Fruit fly (Drosophila melanogaster) whole organism, embryonic: Measurements from ENCODE around the gene dls.

ENCODE experiments used
- Adf1 ChIP-seq: fragments of 200-800 bp; sonication (Bioruptor generic); IDR thresholded peaks from 2 replicates; pipeline ENCODE4 v1.3.6; 2022; ENCODE audit warnings: missing biosample characterization, missing genetic modification characterization
- Awh ChIP-seq: fragments of 200-800 bp; sonication (Bioruptor generic); IDR thresholded peaks from 2 replicates; pipeline ENCODE4, ENCODE4 v1.3.6; 2022; ENCODE audit warnings: missing biosample characterization, missing genetic modification characterization
- BtbVII ChIP-seq: fragments of 200-800 bp; sonication (Bioruptor generic); optimal IDR thresholded peaks from 3 replicates; lab custom pipeline; 2017; ENCODE audit warnings: missing biosample characterization, mild to moderate bottlenecking, missing genetic modification characterization
- CG12104 ChIP-seq: fragments of 200-800 bp; sonication (Bioruptor generic); optimal IDR thresholded peaks from 3 replicates; lab custom pipeline; 2016; ENCODE audit warnings: missing biosample characterization, missing genetic modification characterization
- CG12391 ChIP-seq: fragments of 200-800 bp; sonication (Bioruptor generic); optimal IDR thresholded peaks from 3 replicates; lab custom pipeline; 2018; ENCODE audit warnings: missing biosample characterization, mild to moderate bottlenecking, missing genetic modification characterization, moderate library complexity
- CG13624 ChIP-seq: fragments of 200-800 bp; sonication (Bioruptor generic); optimal IDR thresholded peaks from 2 replicates; lab custom pipeline; 2016; ENCODE audit warnings: missing biosample characterization, missing genetic modification characterization
- CG16863 ChIP-seq: fragments of 200-800 bp; sonication (Bioruptor generic); optimal IDR thresholded peaks from 3 replicates; lab custom pipeline; 2016; ENCODE audit warnings: missing biosample characterization, missing genetic modification characterization
- CG17328 ChIP-seq: fragments of 200-800 bp; sonication (Bioruptor generic); IDR thresholded peaks from 2 replicates; pipeline ENCODE4 v1.3.6; 2022; ENCODE audit warnings: missing biosample characterization, missing genetic modification characterization
- CG2120 ChIP-seq: fragments of 200-800 bp; sonication (Bioruptor generic); optimal IDR thresholded peaks from 3 replicates; lab custom pipeline; 2016; ENCODE audit warnings: missing biosample characterization, missing genetic modification characterization
- CG30020 ChIP-seq: fragments of 200-800 bp; optimal IDR thresholded peaks from 2 replicates; lab custom pipeline; 2019; ENCODE audit warnings: missing biosample characterization, mild to moderate bottlenecking, missing genetic modification characterization, moderate library complexity
- CG32532 ChIP-seq: fragments of 200-800 bp; sonication (Bioruptor generic); IDR thresholded peaks from 2 replicates; pipeline ENCODE4 v1.3.6; 2022; ENCODE audit warnings: missing biosample characterization, missing genetic modification characterization
- CG34422 ChIP-seq: fragments of 200-800 bp; sonication (Bioruptor generic); IDR thresholded peaks from 3 replicates; pipeline ENCODE4 v1.3.6; 2022; ENCODE audit warnings: missing biosample characterization, missing genetic modification characterization
- CG3995 ChIP-seq: fragments of 200-800 bp; sonication (Bioruptor generic); optimal IDR thresholded peaks from 3 replicates; lab custom pipeline; 2016; ENCODE audit warnings: missing biosample characterization, missing genetic modification characterization
- CG6175 ChIP-seq: fragments of 200-800 bp; sonication (Bioruptor generic); IDR thresholded peaks from 3 replicates; pipeline ENCODE4 v1.3.6; 2022; ENCODE audit warnings: missing biosample characterization, missing genetic modification characterization
- CG6654 ChIP-seq: fragments of 200-800 bp; sonication (Bioruptor generic); optimal IDR thresholded peaks from 2 replicates; lab custom pipeline; 2017; ENCODE audit warnings: missing biosample characterization, mild to moderate bottlenecking, missing genetic modification characterization
- CG6765 ChIP-seq: fragments of 200-800 bp; sonication (Bioruptor generic); optimal IDR thresholded peaks from 3 replicates; lab custom pipeline; 2017; ENCODE audit warnings: missing biosample characterization, mild to moderate bottlenecking, missing genetic modification characterization
- CG8765 ChIP-seq: fragments of 200-800 bp; sonication (Bioruptor generic); IDR thresholded peaks from 2 replicates; pipeline ENCODE4 v1.3.6; 2022; ENCODE audit warnings: missing biosample characterization, missing genetic modification characterization
- CoRest ChIP-seq: fragments of 200-800 bp; sonication (Bioruptor generic); optimal IDR thresholded peaks from 3 replicates; lab custom pipeline; 2018; ENCODE audit warnings: missing biosample characterization, mild to moderate bottlenecking, missing genetic modification characterization, moderate library complexity
- HLH4C ChIP-seq: fragments of 200-800 bp; sonication (Bioruptor generic); IDR thresholded peaks from 3 replicates; pipeline ENCODE4 v1.3.6; 2022; ENCODE audit warnings: missing biosample characterization, missing genetic modification characterization; ENCODE audit not compliant: partially characterized antibody
- HmgD ChIP-seq: fragments of 200-800 bp; sonication (Bioruptor generic); optimal IDR thresholded peaks from 3 replicates; lab custom pipeline; 2016; ENCODE audit warnings: missing biosample characterization, missing genetic modification characterization
- Hmx ChIP-seq: fragments of 200-800 bp; sonication (Bioruptor generic); optimal IDR thresholded peaks from 2 replicates; lab custom pipeline; 2016; ENCODE audit warnings: missing biosample characterization, missing genetic modification characterization
- Hr3 ChIP-seq: fragments of 200-800 bp; sonication (Bioruptor generic); optimal IDR thresholded peaks from 3 replicates; lab custom pipeline; 2016; ENCODE audit warnings: missing biosample characterization, missing genetic modification characterization
- Hr78 ChIP-seq, 2 experiments: fragments of 200-800 bp in 1 of 2; fragments of >200 bp in 1 of 2; sonication (Bioruptor generic) in 1 of 2; optimal IDR thresholded peaks; 2 replicates each; lab custom pipeline; 2017 to 2019; ENCODE audit warnings: missing biosample characterization in 2 of 2, missing genetic modification characterization in 2 of 2, mild to moderate bottlenecking in 1 of 2, moderate library complexity in 1 of 2
- Jarid2 ChIP-seq: fragments of 200-800 bp; sonication (Bioruptor generic); optimal IDR thresholded peaks from 3 replicates; lab custom pipeline; 2017; ENCODE audit warnings: mild to moderate bottlenecking, missing biosample characterization, missing genetic modification reagents, missing genetic modification characterization
- Lpt ChIP-seq: fragments of >200 bp; optimal IDR thresholded peaks from 2 replicates; lab custom pipeline; 2018; ENCODE audit warnings: missing biosample characterization, missing genetic modification characterization
- MTF-1 ChIP-seq: fragments of 200-800 bp; sonication (Bioruptor generic); optimal IDR thresholded peaks from 2 replicates; lab custom pipeline; 2018; ENCODE audit warnings: missing biosample characterization, mild to moderate bottlenecking, missing genetic modification characterization, borderline replicate concordance
- Sox100B ChIP-seq: fragments of 200-800 bp; sonication (Bioruptor generic); optimal IDR thresholded peaks from 3 replicates; lab custom pipeline; 2018; ENCODE audit warnings: missing biosample characterization, mild to moderate bottlenecking, missing genetic modification characterization
- Sry-β ChIP-seq: fragments of 200-800 bp; sonication (Bioruptor generic); optimal IDR thresholded peaks from 2 replicates; lab custom pipeline; 2018; ENCODE audit warnings: missing biosample characterization, mild to moderate bottlenecking, missing genetic modification characterization, moderate library complexity
- ara ChIP-seq: fragments of 200-800 bp; sonication (Bioruptor generic); IDR thresholded peaks from 2 replicates; pipeline ENCODE4 v1.3.6; 2022; ENCODE audit warnings: missing biosample characterization, missing genetic modification characterization
- btn ChIP-seq: fragments of 200-800 bp; sonication (Bioruptor generic); optimal IDR thresholded peaks from 2 replicates; lab custom pipeline; 2016; ENCODE audit warnings: missing biosample characterization, missing genetic modification characterization
- croc ChIP-seq: fragments of 200-800 bp; sonication (Bioruptor generic); conservative IDR thresholded peaks from 3 replicates; pipeline ENCODE4 v1.3.6; 2022; ENCODE audit warnings: missing biosample characterization, missing genetic modification characterization
- cwo ChIP-seq: fragments of 200-800 bp; sonication (Bioruptor generic); optimal IDR thresholded peaks from 3 replicates; lab custom pipeline; 2017; ENCODE audit warnings: missing biosample characterization, missing genetic modification characterization, mild to moderate bottlenecking, moderate library complexity, missing genetic modification reagents
- eyg ChIP-seq: fragments of 200-800 bp; sonication (Bioruptor generic); optimal IDR thresholded peaks from 3 replicates; lab custom pipeline; 2016; ENCODE audit warnings: missing biosample characterization, missing genetic modification characterization
- fd102C ChIP-seq: fragments of 200-800 bp; sonication (Bioruptor generic); optimal IDR thresholded peaks from 2 replicates; lab custom pipeline; 2018; ENCODE audit warnings: missing biosample characterization, mild to moderate bottlenecking, missing genetic modification characterization, moderate library complexity
- fd3F ChIP-seq: fragments of 200-800 bp; sonication (Bioruptor generic); optimal IDR thresholded peaks from 2 replicates; lab custom pipeline; 2018; ENCODE audit warnings: missing biosample characterization, mild to moderate bottlenecking, missing genetic modification characterization, moderate library complexity
- lbe ChIP-seq: fragments of 200-800 bp; sonication (Bioruptor generic); optimal IDR thresholded peaks from 2 replicates; lab custom pipeline; 2016; ENCODE audit warnings: missing biosample characterization, mild to moderate bottlenecking, missing genetic modification characterization
- lov ChIP-seq, 2 experiments: fragments of 200-800 bp in 1 of 2; fragments of >200 bp in 1 of 2; sonication (Bioruptor generic) in 1 of 2; IDR thresholded peaks in 1 of 2; optimal IDR thresholded peaks in 1 of 2; 2 replicates in 1 of 2; 3 replicates in 1 of 2; pipeline versions ENCODE4 v1.3.6 to Lab custom; 2017 to 2022; ENCODE audit warnings: missing biosample characterization in 1 of 2, missing genetic modification characterization in 1 of 2
- luna ChIP-seq: fragments of 200-800 bp; sonication (Bioruptor generic); optimal IDR thresholded peaks from 2 replicates; lab custom pipeline; 2016; ENCODE audit warnings: missing biosample characterization, missing genetic modification characterization
- maf-S ChIP-seq: fragments of 200-800 bp; sonication (Bioruptor generic); optimal IDR thresholded peaks from 2 replicates; lab custom pipeline; 2016; ENCODE audit warnings: missing biosample characterization, missing genetic modification characterization
- nerfin-1 ChIP-seq: fragments of 200-800 bp; sonication (Bioruptor generic); optimal IDR thresholded peaks from 3 replicates; lab custom pipeline; 2019; ENCODE audit warnings: missing biosample characterization, mild to moderate bottlenecking, missing genetic modification characterization, moderate library complexity
- pb ChIP-seq: fragments of 200-800 bp; sonication (Bioruptor generic); optimal IDR thresholded peaks from 3 replicates; lab custom pipeline; 2016; ENCODE audit warnings: missing biosample characterization, missing genetic modification characterization
- repo ChIP-seq: fragments of 200-800 bp; sonication (Bioruptor generic); optimal IDR thresholded peaks from 2 replicates; lab custom pipeline; 2016; ENCODE audit warnings: missing biosample characterization, missing genetic modification characterization
- ro ChIP-seq: fragments of 200-800 bp; sonication (Bioruptor generic); IDR thresholded peaks from 2 replicates; pipeline ENCODE4 v1.3.6; 2022; ENCODE audit warnings: missing biosample characterization, missing genetic modification characterization
- scrt ChIP-seq: fragments of 200-800 bp; sonication (Bioruptor generic); optimal IDR thresholded peaks from 2 replicates; lab custom pipeline; 2018; ENCODE audit warnings: missing biosample characterization, mild to moderate bottlenecking, missing genetic modification characterization, moderate library complexity
- sima ChIP-seq: fragments of 200-800 bp; sonication (Bioruptor generic); optimal IDR thresholded peaks from 2 replicates; lab custom pipeline; 2016; ENCODE audit warnings: missing biosample characterization, missing genetic modification characterization
- vvl ChIP-seq: fragments of 200-800 bp; sonication (Bioruptor generic); IDR thresholded peaks from 2 replicates; pipeline ENCODE4 v1.3.6; 2022; ENCODE audit warnings: missing biosample characterization, missing genetic modification characterization

dls gene

dm6 chr3L:16165356-16166168, 35.6 kb upstream of the dls start (continued):
- peak; percentile 11 for TF ChIP-seq CG12104 (GFP tag; lab: Kevin White, UChicago)
- peak; percentile 69 for TF ChIP-seq CoRest
- TF ChIP-seq sima (GFP tag; lab: Kevin White, UChicago) = no peak
- TF ChIP-seq btn (GFP tag; lab: Kevin White, UChicago) = no peak
- TF ChIP-seq Sry-β (GFP tag; lab: Kevin White, UChicago) = no peak
- TF ChIP-seq maf-S (GFP tag; lab: Kevin White, UChicago) = peak; percentile 31
- TF ChIP-seq CG2120 (GFP tag; lab: Kevin White, UChicago) = peak; percentile 86

- peak; percentile 21; the same call in 1 of the 2 replicates for TF ChIP-seq vvl (GFP tag; lab: Robert Waterston, UW)
- no peak for TF ChIP-seq Awh (GFP tag; lab: Robert Waterston, UW)
- TF ChIP-seq CG6765 (GFP tag; lab: Kevin White, UChicago) = no peak
- no peak for TF ChIP-seq Lpt (GFP tag; lab: Kevin White, UChicago)
- peak; percentile 1 for TF ChIP-seq BtbVII (GFP tag; lab: Kevin White, UChicago)
- TF ChIP-seq fd102C (GFP tag; lab: Kevin White, UChicago) = no peak
- no peak for TF ChIP-seq repo
- TF ChIP-seq CG16863 = no peak
- no peak for TF ChIP-seq nerfin-1
- TF ChIP-seq Adf1 = no peak
- no peak for TF ChIP-seq luna (GFP tag; lab: Kevin White, UChicago)
- TF ChIP-seq cwo = peak; percentile 45
- TF ChIP-seq croc (GFP tag; lab: Robert Waterston, UW) = no peak
- TF ChIP-seq fd3F (GFP tag; lab: Kevin White, UChicago) = no peak
- TF ChIP-seq CG3995 (GFP tag; lab: Kevin White, UChicago) = no peak
- no peak for TF ChIP-seq eyg (GFP tag; lab: Kevin White, UChicago)
- no peak for TF ChIP-seq CG30020 (tag; lab: Kevin White, UChicago)
- TF ChIP-seq Sox100B (GFP tag; lab: Kevin White, UChicago) = peak; percentile 15
- no peak for TF ChIP-seq CG8765 (GFP tag; lab: Robert Waterston, UW)
- no peak for TF ChIP-seq MTF-1
- no peak for TF ChIP-seq Hmx (GFP tag; lab: Kevin White, UChicago)
- no peak for TF ChIP-seq HmgD (GFP tag; lab: Kevin White, UChicago)
- TF ChIP-seq scrt (GFP tag; lab: Kevin White, UChicago) = no peak
- no peak for TF ChIP-seq pb
- TF ChIP-seq CG6175 (GFP tag; lab: Robert Waterston, UW) = 0 out of 3 replicates have a peak, but pooled peaks have one; percentile 29
- TF ChIP-seq CG12391 = no peak
- TF ChIP-seq HLH4C (GFP tag; lab: Robert Waterston, UW) = no peak
- TF ChIP-seq lov (optimal IDR thresholded peaks at IDR 0.05; lab: Kevin White, UChicago) = no peak
- TF ChIP-seq lov (GFP tag; IDR thresholded peaks at IDR 0.05; lab: Robert Waterston, UW) = no peak
- TF ChIP-seq CG34422 (GFP tag; lab: Robert Waterston, UW) = no peak
- TF ChIP-seq CG6654 = no peak
- no peak for TF ChIP-seq CG13624 (GFP tag; lab: Kevin White, UChicago)
- no peak for TF ChIP-seq Hr3 (GFP tag; lab: Kevin White, UChicago)
- TF ChIP-seq lbe (GFP tag; lab: Kevin White, UChicago) = no peak
- TF ChIP-seq ro (GFP tag; lab: Robert Waterston, UW) = no peak
- TF ChIP-seq Hr78 (GFP tag; optimal IDR thresholded peaks at IDR 0.05; lab: Kevin White, UChicago) = peak in 1 of 2 experiments; percentile 65
- TF ChIP-seq CG17328 = no peak
- no peak for TF ChIP-seq Jarid2
- TF ChIP-seq ara (GFP tag; lab: Robert Waterston, UW) = no peak
- TF ChIP-seq CG32532 = no peak
Measured at dm6 chr3L:16166217-16166997, 34.7 kb upstream of the dls start.
